Worm (Caenorhabditis elegans) whole organism, midembryonic: Measurements from ENCODE around the gene nlp-36.

Source experiments
- T22C8.4 ChIP-seq: fragments of 200-800 bp; sonication (Bioruptor generic); IDR thresholded peaks from 2 replicates; pipeline ENCODE4 v1.3.6; 2022; ENCODE audit warnings: missing genetic modification characterization, missing compliant biosample characterization
- flt-1 ChIP-seq: fragments of 200-800 bp; sonication (Bioruptor generic); IDR thresholded peaks from 2 replicates; pipeline ENCODE4 v1.3.6; 2022; ENCODE audit warnings: missing genetic modification characterization, missing compliant biosample characterization
- med-1 ChIP-seq: sonication (generic microtip); optimal IDR thresholded peaks from 2 replicates; lab custom pipeline; 2017; ENCODE audit warnings: missing genetic modification characterization, mild to moderate bottlenecking, missing compliant biosample characterization, antibody characterized with exemption, missing genetic modification reagents; ENCODE audit not compliant: insufficient read depth
- ref-1 ChIP-seq: fragments of 200-800 bp; sonication (Bioruptor generic); conservative IDR thresholded peaks from 2 replicates; pipeline ENCODE4 v1.3.6; 2022; ENCODE audit warnings: missing genetic modification reagents, missing genetic modification characterization, missing compliant biosample characterization
- ztf-23 ChIP-seq: fragments of 200-800 bp; sonication (Bioruptor generic); IDR thresholded peaks from 2 replicates; pipeline ENCODE4 v1.3.6; 2022; ENCODE audit warnings: missing genetic modification reagents, missing genetic modification characterization, missing compliant biosample characterization
- ztf-29 ChIP-seq: fragments of 200-800 bp; sonication (Bioruptor generic); IDR thresholded peaks from 2 replicates; pipeline ENCODE4 v1.3.6; 2022; ENCODE audit warnings: missing genetic modification reagents, missing genetic modification characterization, missing compliant biosample characterization

ce11 chrIII:9511660-9512059 lies 23.1 kb downstream of the nlp-36 start:
- TF ChIP-seq ref-1 (GFP tag; lab: Robert Waterston, UW) (no peak), flt-1 (no peak), ztf-23 (GFP tag; lab: Robert Waterston, UW) (no peak), ztf-29 (no peak), T22C8.4 (GFP tag; lab: Robert Waterston, UW) (no peak), med-1 (GFP tag; lab: Kevin White, UChicago) (no peak)
